Worm (Caenorhabditis elegans): ENCODE data around the gene igcm-3.

igcm-3 gene

DNA sequence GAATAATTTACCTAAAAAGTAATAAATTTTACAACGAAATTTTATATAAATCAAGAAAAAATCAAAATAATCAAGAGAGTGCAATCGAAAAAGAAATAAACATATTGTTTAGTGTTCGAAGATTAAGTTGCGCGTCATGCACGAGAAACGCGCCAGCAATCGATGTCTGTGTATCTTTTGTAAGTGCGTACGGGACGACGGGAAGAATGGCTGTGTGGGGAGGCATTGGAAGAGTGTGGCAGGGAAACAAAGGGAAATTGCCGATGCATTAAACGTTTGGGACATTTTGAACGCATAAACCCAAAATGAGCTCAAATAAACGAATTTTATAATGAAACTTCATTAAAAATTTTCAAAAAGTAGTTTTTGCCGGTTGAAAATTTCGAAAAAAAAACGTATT, 18.5 kb downstream of the igcm-3 start, which contains the start of gene immt-1 (continued):
- no peak for TF ChIP-seq zag-1 (tag; optimal IDR thresholded peaks at IDR 0.05)
- TF ChIP-seq arid-1 (GFP tag; conservative IDR thresholded peaks at IDR 0.05), result no peak
- no peak for TF ChIP-seq F49E8.2 (tag; optimal IDR thresholded peaks at IDR 0.05; ENCODE audit: borderline replicate concordance)
- TF ChIP-seq lir-3 (tag; optimal IDR thresholded peaks at IDR 0.05), result no peak
- TF ChIP-seq daf-19 (GFP tag; conservative IDR thresholded peaks at IDR 0.05), result no peak
- TF ChIP-seq lin-38 (GFP tag; IDR thresholded peaks at IDR 0.05), result no peak; the same call in 1 of the 2 replicates
- TF ChIP-seq nhr-10 (tag; optimal IDR thresholded peaks at IDR 0.05), result no peak
- TF ChIP-seq ceh-82 (tag; optimal IDR thresholded peaks at IDR 0.05), result no peak
- no peak for TF ChIP-seq daf-12 (tag; optimal IDR thresholded peaks at IDR 0.05)
- TF ChIP-seq unc-39 (tag; optimal IDR thresholded peaks at IDR 0.05), result no peak
- TF ChIP-seq F37D6.2 (tag; optimal IDR thresholded peaks at IDR 0.05), result peak; percentile 31
- no peak for TF ChIP-seq saeg-2 (GFP tag; IDR thresholded peaks at IDR 0.05)
- no peak for TF ChIP-seq ceh-20 (GFP tag; IDR thresholded peaks at IDR 0.05)
- TF ChIP-seq madf-9 (GFP tag; conservative IDR thresholded peaks at IDR 0.05), result peak; percentile 37; the same call in 1 of the 2 replicates
- TF ChIP-seq lsy-2 (tag; optimal IDR thresholded peaks at IDR 0.05), result peak; percentile 51 to 94
- no peak for TF ChIP-seq nhr-76 (tag; optimal IDR thresholded peaks at IDR 0.05)
- TF ChIP-seq tag-97 (GFP tag; IDR thresholded peaks at IDR 0.05), result no peak
- TF ChIP-seq Y75B8A.6 (GFP tag; IDR thresholded peaks at IDR 0.05), result no peak
- TF ChIP-seq ztf-11 (tag; optimal IDR thresholded peaks at IDR 0.05), result no peak
- no peak for TF ChIP-seq egl-43 (GFP tag; IDR thresholded peaks at IDR 0.05)
- no peak for TF ChIP-seq snpc-1.2 (GFP tag; IDR thresholded peaks at IDR 0.05)
- TF ChIP-seq nhr-6 (tag; optimal IDR thresholded peaks at IDR 0.05), result peak; percentile 82
- TF ChIP-seq T20F7.1 (GFP tag; optimal IDR thresholded peaks at IDR 0.05), result peak; percentile 64
- no peak for TF ChIP-seq nhr-42 (GFP tag; IDR thresholded peaks at IDR 0.05)
- peak; percentile 68 for TF ChIP-seq nhr-11 (tag; optimal IDR thresholded peaks at IDR 0.05)
- peak; percentile 18 for TF ChIP-seq nhr-102 (tag; optimal IDR thresholded peaks at IDR 0.05)

DNA sequence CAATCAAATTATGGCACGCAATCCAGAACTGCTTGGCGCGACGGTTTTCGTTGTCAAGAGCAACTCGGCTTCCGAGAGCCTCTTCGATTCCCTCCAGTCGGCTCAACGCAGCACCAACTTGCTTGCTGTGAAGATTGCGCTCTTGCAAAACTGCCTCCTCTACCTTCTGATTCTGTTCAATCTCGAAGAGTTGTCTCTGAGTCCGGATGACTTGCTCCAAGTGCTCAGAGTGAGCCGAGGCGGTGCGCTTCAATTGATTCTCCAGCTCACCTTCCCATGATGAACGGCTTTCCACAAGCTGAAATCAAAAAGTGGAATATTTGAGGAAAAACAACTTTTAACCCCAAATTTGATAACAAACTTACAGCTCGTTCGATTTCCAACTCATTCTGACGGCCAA, 21.2 kb downstream of the igcm-3 start:
- TF ChIP-seq nhr-102 (tag; optimal IDR thresholded peaks at IDR 0.05) (no peak), aha-1 (tag) (peak; percentile 51), set-16 (GFP tag; IDR thresholded peaks at IDR 0.05) (peak; percentile 56), vab-7 (GFP tag; IDR thresholded peaks at IDR 0.05) (no peak), nhr-111 (GFP tag; optimal IDR thresholded peaks at IDR 0.05) (no peak), gei-8 (GFP tag; optimal IDR thresholded peaks at IDR 0.05) (no peak), zip-2 (tag; optimal IDR thresholded peaks at IDR 0.05) (no peak), nhr-237 (tag; optimal IDR thresholded peaks at IDR 0.05) (no peak), dmd-9 (GFP tag; IDR thresholded peaks at IDR 0.05) (0 out of 2 replicates have a peak, but pooled peaks have one; percentile 44), nhr-77 (tag; optimal IDR thresholded peaks at IDR 0.05) (no peak), ceh-44 (GFP tag; IDR thresholded peaks at IDR 0.05) (no peak), daf-16 (GFP tag; optimal IDR thresholded peaks at IDR 0.05) (no peak), daf-16 (tag; optimal IDR thresholded peaks at IDR 0.05) (no peak)

DNA sequence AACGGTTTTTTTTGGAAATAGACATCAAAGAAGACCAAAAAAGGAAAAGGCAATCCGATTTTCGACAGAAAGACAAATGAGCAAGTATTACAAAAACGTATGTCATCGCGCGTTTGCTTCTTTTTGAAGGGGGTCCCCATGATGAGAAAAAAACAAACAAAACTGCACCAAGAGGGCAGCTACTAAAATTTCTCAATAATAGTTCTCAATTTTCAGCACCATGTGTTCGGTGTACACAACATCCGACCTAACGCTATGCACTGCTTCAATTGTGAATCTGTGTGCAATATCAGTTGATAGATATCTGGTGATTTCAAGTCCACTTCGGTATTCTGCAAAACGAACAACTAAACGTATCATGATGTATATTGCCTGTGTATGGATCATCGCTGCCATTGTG, 31.1 kb downstream of the igcm-3 start:
- TF ChIP-seq mxl-3 (GFP tag; optimal IDR thresholded peaks at IDR 0.05) (no peak), ctbp-1 (GFP tag; IDR thresholded peaks at IDR 0.05) (no peak), ces-1 (GFP tag; optimal IDR thresholded peaks at IDR 0.05) (no peak), Y105C5A.15 (GFP tag; IDR thresholded peaks at IDR 0.05) (no peak), unc-62 (GFP tag; optimal IDR thresholded peaks at IDR 0.05 in 1 of 2) (peak in 1 of 2 experiments; percentile 93), unc-62 (tag; optimal IDR thresholded peaks at IDR 0.05) (no peak), ceh-32 (tag; optimal IDR thresholded peaks at IDR 0.05; ENCODE audit: poor library complexity) (no peak), tra-1 (GFP tag; IDR thresholded peaks at IDR 0.05) (no peak)

Measured in whole organism, L4 larva.